Worm (Caenorhabditis elegans): Measurements from ENCODE around the gene C54F6.18.
"Not testable (repeated sequence)": the region's sequence is repeated elsewhere in the genome, so short reads cannot be mapped to it uniquely, and the experiment has no call there.

C54F6.18 gene

DNA sequence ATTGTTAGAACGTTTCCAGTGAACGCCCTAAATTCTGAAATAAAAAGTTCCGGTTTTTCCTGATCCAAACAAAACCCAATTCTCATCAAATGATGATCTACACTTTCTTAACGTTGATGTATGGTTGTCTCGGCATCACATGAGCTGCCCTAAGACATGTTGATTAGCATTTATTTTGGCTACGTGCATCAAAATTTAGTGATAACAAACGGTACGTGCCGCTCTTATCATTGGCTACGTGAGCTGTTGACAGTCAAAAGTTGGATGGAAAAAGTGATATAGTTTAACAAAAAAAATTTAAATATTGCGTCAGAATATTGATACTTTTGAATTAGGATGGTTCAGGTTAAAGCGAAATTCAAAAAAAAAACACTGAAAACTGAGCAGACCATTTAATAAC is 22.2 kb downstream of the C54F6.18 start:
- TF ChIP-seq nhr-80 (tag; optimal IDR thresholded peaks at IDR 0.05) (peak; percentile 21), attf-6 (GFP tag; IDR thresholded peaks at IDR 0.05) (no peak)

- TF ChIP-seq hmg-1.2 (GFP tag; IDR thresholded peaks at IDR 0.05): peak; percentile 57
- TF ChIP-seq ceh-58 (GFP tag; IDR thresholded peaks at IDR 0.05): peak; percentile 81; the same call in 1 of the 2 replicates
- TF ChIP-seq ztf-18 (tag; optimal IDR thresholded peaks at IDR 0.05): peak; percentile 30
- peak; percentile 66; the same call in 1 of the 2 replicates for TF ChIP-seq bed-2 (GFP tag; IDR thresholded peaks at IDR 0.05)
- TF ChIP-seq egl-44 (GFP tag; IDR thresholded peaks at IDR 0.05): peak; percentile 93
- TF ChIP-seq rpc-1 (optimal IDR thresholded peaks at IDR 0.05): peak; percentile 53
- TF ChIP-seq rpc-1 (tag; optimal IDR thresholded peaks at IDR 0.05): peak; percentile 73
- TF ChIP-seq cebp-2 (GFP tag; IDR thresholded peaks at IDR 0.05): 0 out of 2 replicates have a peak, but pooled peaks have one; percentile 71
- TF ChIP-seq lag-1 (GFP tag; IDR thresholded peaks at IDR 0.05): 0 out of 2 replicates have a peak, but pooled peaks have one; percentile 59
- TF ChIP-seq T07F8.4 (tag; optimal IDR thresholded peaks at IDR 0.05): peak; percentile 43
- 0 out of 2 replicates have a peak, but pooled peaks have one; percentile 11 for TF ChIP-seq F37B4.10 (GFP tag; IDR thresholded peaks at IDR 0.05)
- TF ChIP-seq ceh-100 (GFP tag; IDR thresholded peaks at IDR 0.05): peak; percentile 27; the same call in 1 of the 2 replicates
- TF ChIP-seq cebp-1 (GFP tag; IDR thresholded peaks at IDR 0.05): peak; percentile 36; the same call in 1 of the 2 replicates
- not testable (repeated sequence) for TF ChIP-seq cebp-1 (tag; optimal IDR thresholded peaks at IDR 0.05)
- TF ChIP-seq ztf-28 (GFP tag; IDR thresholded peaks at IDR 0.05): peak; percentile 71; the same call in 1 of the 2 replicates
- peak; percentile 78 for TF ChIP-seq aptf-2 (GFP tag; conservative IDR thresholded peaks at IDR 0.05)
- TF ChIP-seq pbrm-1 (GFP tag; IDR thresholded peaks at IDR 0.05): peak; percentile 69
- peak; percentile 59 for TF ChIP-seq die-1 (tag; optimal IDR thresholded peaks at IDR 0.05)
- peak; percentile 72; the same call in 1 of the 2 replicates for TF ChIP-seq let-526 (GFP tag; IDR thresholded peaks at IDR 0.05)
- peak; percentile 70 for TF ChIP-seq C17E4.6 (GFP tag; IDR thresholded peaks at IDR 0.05)
- peak; percentile 51; the same call in 1 of the 2 replicates for TF ChIP-seq sea-2 (GFP tag; IDR thresholded peaks at IDR 0.05)
- peak; percentile 87 for TF ChIP-seq hsf-1 (GFP tag; IDR thresholded peaks at IDR 0.05)
- TF ChIP-seq D2030.7 (GFP tag; IDR thresholded peaks at IDR 0.05): peak; percentile 87
- peak; percentile 43 for TF ChIP-seq madf-8 (GFP tag; conservative IDR thresholded peaks at IDR 0.05)
- TF ChIP-seq madf-3 (GFP tag; IDR thresholded peaks at IDR 0.05): peak; percentile 63; the same call in 1 of the 2 replicates
- TF ChIP-seq ekl-4 (GFP tag; IDR thresholded peaks at IDR 0.05): peak; percentile 83; the same call in 1 of the 2 replicates
- peak; percentile 73 for TF ChIP-seq Y95B8A.8 (GFP tag; IDR thresholded peaks at IDR 0.05)
- TF ChIP-seq rcor-1 (GFP tag; IDR thresholded peaks at IDR 0.05): peak; percentile 78
- TF ChIP-seq F57A8.1 (GFP tag; optimal IDR thresholded peaks at IDR 0.05): peak; percentile 36
- peak; percentile 93 for TF ChIP-seq aptf-3 (GFP tag; IDR thresholded peaks at IDR 0.05)
- TF ChIP-seq B0261.1 (tag; optimal IDR thresholded peaks at IDR 0.05): peak; percentile 62
- peak; percentile 47 for TF ChIP-seq athp-1 (tag; optimal IDR thresholded peaks at IDR 0.05)
- peak; percentile 84; the same call in 1 of the 2 replicates for TF ChIP-seq bed-1 (GFP tag; IDR thresholded peaks at IDR 0.05)
- peak; percentile 58 for TF ChIP-seq nhr-90 (tag; optimal IDR thresholded peaks at IDR 0.05)
- TF ChIP-seq egl-18 (GFP tag; IDR thresholded peaks at IDR 0.05): 0 out of 2 replicates have a peak, but pooled peaks have one; percentile 57
- TF ChIP-seq B0019.2 (GFP tag; conservative IDR thresholded peaks at IDR 0.05): peak; percentile 53; the same call in 1 of the 2 replicates
- TF ChIP-seq nfya-2 (GFP tag; IDR thresholded peaks at IDR 0.05): 0 out of 2 replicates have a peak, but pooled peaks have one; percentile 23
- TF ChIP-seq F39B2.1 (GFP tag; IDR thresholded peaks at IDR 0.05): 0 out of 2 replicates have a peak, but pooled peaks have one; percentile 38
- peak; percentile 62; the same call in 1 of the 2 replicates for TF ChIP-seq Y53F4B.3 (GFP tag; IDR thresholded peaks at IDR 0.05)
- TF ChIP-seq F52B5.7 (tag; optimal IDR thresholded peaks at IDR 0.05): peak; percentile 50
- TF ChIP-seq mcd-1 (GFP tag; IDR thresholded peaks at IDR 0.05): peak; percentile 67
- peak; percentile 47; the same call in 1 of the 2 replicates for TF ChIP-seq ceh-91 (GFP tag; IDR thresholded peaks at IDR 0.05)
- TF ChIP-seq hmg-20 (GFP tag; IDR thresholded peaks at IDR 0.05): peak; percentile 36; the same call in 1 of the 2 replicates
- peak; percentile 77; the same call in 1 of the 2 replicates for TF ChIP-seq ceh-40 (GFP tag; IDR thresholded peaks at IDR 0.05)
- TF ChIP-seq him-1 (tag; optimal IDR thresholded peaks at IDR 0.05): peak; percentile 45
These were observed 22.7 kb downstream of the C54F6.18 start for ce11 chrV:7548499-7548898.
